Worm (Caenorhabditis elegans): ENCODE results near the gene T21E8.7.

DNA sequence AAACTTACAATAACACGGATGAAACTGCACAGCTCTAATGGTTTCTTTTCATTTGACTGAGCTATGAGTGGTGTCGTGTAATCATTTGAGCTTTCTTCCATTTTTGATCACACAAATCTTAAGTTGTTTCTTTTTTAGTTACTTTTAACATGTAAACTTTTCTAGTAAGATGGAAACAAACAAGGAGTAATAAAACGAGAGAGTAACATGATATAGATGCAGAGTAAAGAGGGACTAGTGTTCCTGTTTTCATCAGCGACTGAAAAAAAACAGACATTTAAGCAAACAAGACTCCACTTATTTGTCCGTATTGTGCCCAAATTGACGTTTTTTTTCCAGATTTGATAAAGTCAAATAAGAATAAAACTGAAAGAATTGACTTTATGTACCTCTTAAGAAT is 13.2 kb upstream of the T21E8.7 start, which contains the start of gene pgp-7:
- no peak for TF ChIP-seq mdl-1 (tag; optimal IDR thresholded peaks at IDR 0.05)
- TF ChIP-seq pqm-1 (tag; optimal IDR thresholded peaks at IDR 0.05), result no peak
- TF ChIP-seq ama-1 (optimal IDR thresholded peaks at IDR 0.05), result no peak
- TF ChIP-seq egl-27 (tag; optimal IDR thresholded peaks at IDR 0.05), result no peak
- no peak for TF ChIP-seq zip-11 (GFP tag; IDR thresholded peaks at IDR 0.05)
- TF ChIP-seq nhr-28 (tag; optimal IDR thresholded peaks at IDR 0.05), result no peak
- TF ChIP-seq zag-1 (tag; optimal IDR thresholded peaks at IDR 0.05), result no peak

Data from whole organism, L4 larva.